Fruit fly (Drosophila melanogaster) ovary, adult (tissue): Measurements from ENCODE around the gene Reg-2.

Experiments used
- CG17801 ChIP-seq: fragments of 200-800 bp; optimal IDR thresholded peaks from 2 replicates; lab custom pipeline; 2019; ENCODE audit warnings: missing biosample characterization, mild to moderate bottlenecking, missing genetic modification characterization, moderate library complexity; ENCODE audit not compliant: partially characterized antibody

Reg-2 gene

DNA sequence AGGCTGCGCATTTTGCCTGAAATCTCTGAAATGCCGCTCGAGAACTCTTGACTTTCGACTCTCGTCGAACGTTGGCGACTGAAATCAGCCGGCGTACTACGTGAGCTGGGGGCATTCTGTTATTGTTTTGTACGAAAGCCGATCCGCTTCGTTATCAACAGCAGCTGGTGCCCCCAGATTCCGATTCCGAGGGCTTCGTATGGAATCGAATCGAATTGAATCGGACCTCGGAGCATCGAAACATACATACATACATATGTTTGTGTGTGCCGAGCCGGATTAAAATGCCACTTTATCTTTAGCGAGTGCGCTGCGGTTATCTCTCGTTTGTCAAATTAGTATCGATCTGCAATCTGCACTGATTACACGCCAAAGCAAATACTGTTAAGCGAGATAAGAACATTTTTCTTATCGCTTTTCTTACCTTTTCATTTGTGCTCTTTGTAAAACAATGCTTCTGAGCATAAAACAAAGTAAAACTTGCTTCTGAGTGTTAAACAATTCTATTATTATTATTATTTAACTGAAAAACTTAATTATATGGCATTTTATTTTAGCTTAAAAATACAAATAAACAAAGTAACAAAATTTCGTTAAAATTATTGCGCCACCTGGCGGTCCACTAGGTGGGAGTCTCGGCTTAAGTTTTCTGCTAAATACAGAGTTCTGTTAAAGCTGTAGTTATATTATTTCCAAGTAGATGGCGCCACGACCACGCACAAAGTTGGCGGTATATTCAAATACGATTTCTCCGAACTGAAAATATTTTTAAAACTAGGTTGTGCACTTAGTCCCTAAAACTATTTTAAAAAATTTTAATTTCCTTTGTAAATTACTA is at the start of gene Reg-2:
Reg-2 (minus strand) TSS at position 80 of the 838 bp plus-strand sequence.
- no peak for TF ChIP-seq CG17801 (GFP tag; lab: Kevin White, UChicago)

DNA sequence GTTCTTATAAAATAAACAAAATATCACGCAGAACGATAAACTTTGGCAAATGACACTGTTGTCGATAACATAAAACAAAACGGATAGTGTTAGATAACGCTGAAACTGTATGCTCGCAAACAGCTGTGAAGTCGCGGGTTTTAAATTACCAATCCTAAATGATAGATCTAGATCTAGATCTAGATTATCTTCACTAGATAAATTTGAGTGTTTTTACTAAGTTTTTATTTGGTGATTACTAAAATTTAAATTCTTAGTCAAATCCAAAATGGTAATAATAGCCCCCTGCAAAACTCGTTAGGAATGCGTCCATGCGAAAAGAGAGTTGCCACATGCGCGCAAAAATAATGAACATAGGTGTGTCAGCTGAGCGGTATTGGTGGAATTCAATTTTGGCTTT is 47.6 kb upstream of the Reg-2 start, which contains the start of the genes MED30 and Rev1:
MED30 (minus strand) TSS at position 71 of the 400 bp plus-strand sequence.
Rev1 (plus strand) TSS at position 345 of the 400 bp plus-strand sequence.
- TF ChIP-seq CG17801 (GFP tag; lab: Kevin White, UChicago) = peak; percentile 95

DNA sequence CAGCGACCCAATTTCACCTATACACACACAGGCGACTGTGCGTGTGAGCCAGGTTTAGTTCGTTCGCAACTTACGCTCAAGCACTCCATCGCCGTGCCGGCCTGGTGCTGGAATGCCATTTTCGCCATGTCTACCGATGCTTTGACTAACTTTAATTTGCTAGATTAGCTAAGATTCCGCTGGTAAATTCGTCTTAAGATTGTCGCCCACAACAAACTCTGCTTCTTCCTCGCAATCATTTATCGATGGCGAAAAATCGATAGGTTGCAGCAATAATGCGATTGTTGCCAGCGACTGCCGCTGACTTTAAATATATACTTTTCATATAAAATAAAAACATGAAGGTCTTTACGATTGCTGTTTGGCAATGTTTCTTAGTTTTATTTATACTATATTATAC is 46.3 kb upstream of the Reg-2 start, which contains the start of gene CG3402:
CG3402 (minus strand) TSS at position 245 of the 400 bp plus-strand sequence.
- TF ChIP-seq CG17801 (GFP tag; lab: Kevin White, UChicago) = no peak

DNA sequence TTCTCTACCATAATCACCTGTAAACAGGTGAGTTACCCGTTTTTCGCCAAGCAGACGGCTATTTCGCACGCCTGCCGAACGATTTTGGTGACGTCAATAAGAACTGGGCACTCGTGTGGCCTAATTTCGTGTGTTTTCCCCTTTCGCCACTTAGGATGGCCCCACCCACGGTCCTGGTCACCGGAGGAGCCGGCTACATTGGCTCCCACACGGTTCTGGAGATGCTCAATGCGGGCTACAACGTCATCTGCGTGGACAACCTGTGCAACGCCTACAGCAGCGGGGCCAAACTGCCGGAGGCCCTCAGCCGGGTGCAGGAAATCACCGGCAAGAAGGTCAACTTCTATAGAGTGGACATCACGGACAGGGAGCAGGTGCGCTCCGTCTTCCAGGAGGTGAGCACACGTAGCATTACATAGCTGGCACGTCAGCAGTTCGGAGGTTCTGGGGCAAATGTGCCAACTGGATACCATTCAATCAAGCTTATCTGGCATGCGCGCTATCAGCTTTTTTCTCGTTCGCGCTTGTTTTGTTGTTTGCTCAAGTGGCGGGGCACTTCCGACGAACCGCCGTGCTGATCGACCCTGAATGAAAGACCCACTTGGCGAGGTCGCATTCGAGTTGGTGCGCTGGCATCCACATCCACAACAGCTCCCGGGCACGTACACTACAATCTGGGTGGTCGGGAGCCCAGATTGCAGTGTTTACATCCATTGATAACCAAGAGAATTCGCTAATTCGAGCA is 42.8 kb upstream of the Reg-2 start:
- TF ChIP-seq CG17801 (GFP tag; lab: Kevin White, UChicago) = no peak

DNA sequence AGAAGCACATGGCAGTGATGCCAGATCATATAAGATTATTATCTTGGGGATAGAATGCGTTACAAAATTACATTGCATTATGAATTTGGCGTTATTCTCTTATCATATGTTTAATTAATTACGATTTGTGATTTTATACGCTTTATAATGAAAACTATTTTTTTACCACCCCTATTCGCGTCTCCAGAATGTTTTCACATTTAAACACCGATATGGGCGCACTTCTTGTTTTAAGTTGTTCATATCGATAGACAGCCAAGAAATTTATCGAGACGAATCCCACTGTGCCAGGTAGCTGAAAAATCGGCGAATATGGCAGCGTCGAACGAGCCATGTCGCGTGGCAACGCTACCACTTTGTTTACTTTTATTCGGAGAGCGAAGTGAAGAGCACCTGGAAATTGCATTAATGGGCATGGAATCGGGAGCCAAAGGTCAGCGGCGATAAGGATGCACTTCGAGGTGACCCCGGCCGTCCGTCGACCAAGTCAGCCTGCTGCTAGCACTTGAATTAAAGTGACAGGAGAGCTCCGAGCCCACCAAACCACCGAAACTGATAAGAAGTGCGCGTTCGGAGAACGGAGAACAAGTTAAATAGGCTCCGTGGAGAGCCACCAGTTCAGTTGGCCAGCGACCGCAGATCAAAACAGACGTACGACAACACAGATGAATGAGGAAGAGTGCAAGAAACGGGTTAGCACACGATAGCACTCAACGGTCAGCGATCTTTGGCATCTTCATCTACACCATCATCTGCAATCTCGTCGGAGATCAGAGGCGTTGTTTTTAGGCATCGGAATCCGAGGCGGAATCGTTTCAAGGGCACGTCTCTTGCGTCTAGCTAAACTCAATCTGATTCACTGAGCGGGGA is 42.0 kb upstream of the Reg-2 start, which contains the start of gene Gale:
Gale (plus strand) TSS at position 401 of the 870 bp plus-strand sequence.
- TF ChIP-seq CG17801 (GFP tag; lab: Kevin White, UChicago) = no peak

DNA sequence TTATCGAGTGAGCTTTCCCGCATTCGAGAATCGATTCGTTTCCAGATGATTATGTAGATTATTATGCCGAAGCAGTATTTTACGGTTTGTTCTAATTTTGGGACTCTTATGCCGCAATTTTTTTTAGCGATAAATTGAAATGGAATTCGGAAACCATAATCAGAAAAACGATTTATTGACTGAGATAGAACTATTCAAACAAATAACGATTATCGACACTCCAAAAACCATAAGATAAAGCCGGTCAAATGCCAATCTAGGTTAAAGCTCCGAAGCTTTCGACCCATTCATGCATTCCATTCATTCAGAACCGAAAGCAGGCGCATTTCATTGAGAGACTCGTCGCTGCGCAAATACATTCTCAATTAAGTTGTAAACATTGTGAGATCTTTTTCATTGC is 41.2 kb upstream of the Reg-2 start:
- no peak for TF ChIP-seq CG17801 (GFP tag; lab: Kevin White, UChicago)

DNA sequence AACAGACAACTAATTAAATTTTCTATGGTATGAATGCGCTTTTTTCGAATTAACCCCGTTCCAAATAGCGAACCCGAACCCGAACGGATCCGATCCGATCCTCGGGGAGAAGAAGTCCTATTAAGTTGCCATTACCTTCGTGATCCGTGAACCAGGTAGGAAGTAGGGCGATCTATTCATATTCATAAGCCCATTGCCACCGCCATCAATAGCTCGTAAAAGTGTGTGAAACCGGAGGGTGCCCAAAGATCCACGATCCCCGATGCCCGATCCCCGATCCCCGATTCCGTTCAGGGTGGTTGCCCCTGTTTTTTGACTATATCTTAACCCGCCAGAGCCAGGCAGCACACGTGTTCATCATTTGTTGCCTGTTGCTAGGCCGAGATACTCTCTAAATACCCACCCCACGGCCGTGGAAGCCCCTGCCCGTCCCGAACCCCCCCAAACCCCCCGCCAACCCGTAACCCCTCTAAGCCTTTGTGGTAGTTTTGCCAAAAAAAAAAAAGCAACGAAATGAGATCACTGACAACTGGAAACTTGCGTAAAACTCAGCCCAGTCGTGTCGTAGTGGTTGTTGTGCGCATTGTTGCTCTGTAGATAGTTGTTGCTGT is 39.2 kb upstream of the Reg-2 start:
- no peak for TF ChIP-seq CG17801 (GFP tag; lab: Kevin White, UChicago)

DNA sequence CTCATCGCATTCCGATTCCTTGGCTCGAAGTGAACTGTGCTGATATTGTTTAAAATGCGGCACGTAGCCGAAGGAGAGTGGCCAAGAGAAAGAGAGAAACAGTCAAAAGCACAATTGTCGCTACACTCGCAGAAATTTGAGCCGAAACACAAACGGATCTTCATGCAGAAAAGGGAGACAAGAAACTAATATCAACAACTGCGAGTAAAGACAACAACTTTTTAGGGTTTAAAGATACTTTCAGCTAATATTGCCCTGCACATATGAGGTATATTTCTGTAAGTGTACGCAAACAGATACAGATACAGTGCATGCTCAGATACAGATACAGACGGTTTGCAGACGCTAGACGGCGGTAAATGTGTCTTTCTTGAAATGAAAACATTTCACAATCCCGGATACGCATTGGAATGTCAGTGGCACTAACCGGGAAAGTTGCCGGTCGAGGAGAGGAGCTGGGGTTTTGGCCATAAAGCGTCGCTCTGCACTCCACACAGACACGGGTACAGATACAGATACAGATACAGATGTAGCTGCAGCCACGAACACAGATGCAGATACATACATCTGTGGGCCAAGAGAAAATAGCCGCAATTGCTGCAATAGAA is 37.8 kb upstream of the Reg-2 start:
- TF ChIP-seq CG17801 (GFP tag; lab: Kevin White, UChicago) = peak; percentile 9

DNA sequence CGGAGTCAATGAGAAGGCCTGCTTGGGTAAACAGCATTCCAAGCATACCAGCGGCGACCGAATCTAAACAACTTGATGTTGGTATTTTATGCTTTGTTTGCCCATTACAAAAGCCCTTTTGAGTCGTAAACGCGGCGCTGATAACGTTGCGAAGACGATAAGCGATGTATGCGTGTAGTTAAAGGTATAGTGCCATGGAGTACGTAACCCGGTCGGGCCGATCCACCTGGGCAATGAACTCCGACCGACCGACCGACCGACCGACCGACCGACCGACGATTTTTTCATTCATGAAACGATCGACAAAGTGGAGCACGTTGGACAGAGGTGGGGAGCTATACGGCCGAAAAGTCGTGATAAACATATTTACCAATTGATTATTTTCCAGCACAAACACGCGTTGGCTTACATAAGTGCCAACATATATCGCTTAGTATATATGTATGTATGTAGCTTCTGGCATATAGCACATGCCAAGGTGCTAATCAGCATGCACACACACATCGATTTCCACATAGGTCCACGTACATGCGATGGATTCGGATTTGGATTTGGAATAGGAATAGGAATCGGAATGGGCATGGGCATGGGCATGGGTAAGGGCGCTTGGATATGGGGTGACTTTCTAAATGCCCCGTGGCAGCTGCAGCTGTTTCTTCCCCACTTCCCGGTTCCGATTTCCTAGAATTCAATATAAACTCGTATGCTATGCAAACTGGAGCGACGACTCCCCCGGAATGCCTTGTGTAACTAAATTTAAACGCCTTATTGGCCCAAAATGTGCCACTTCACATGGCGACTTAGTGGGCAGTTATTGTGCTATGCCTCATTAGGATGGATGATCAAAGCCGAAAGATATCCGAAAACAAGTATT is 36.7 kb upstream of the Reg-2 start:
- no peak for TF ChIP-seq CG17801 (GFP tag; lab: Kevin White, UChicago)

DNA sequence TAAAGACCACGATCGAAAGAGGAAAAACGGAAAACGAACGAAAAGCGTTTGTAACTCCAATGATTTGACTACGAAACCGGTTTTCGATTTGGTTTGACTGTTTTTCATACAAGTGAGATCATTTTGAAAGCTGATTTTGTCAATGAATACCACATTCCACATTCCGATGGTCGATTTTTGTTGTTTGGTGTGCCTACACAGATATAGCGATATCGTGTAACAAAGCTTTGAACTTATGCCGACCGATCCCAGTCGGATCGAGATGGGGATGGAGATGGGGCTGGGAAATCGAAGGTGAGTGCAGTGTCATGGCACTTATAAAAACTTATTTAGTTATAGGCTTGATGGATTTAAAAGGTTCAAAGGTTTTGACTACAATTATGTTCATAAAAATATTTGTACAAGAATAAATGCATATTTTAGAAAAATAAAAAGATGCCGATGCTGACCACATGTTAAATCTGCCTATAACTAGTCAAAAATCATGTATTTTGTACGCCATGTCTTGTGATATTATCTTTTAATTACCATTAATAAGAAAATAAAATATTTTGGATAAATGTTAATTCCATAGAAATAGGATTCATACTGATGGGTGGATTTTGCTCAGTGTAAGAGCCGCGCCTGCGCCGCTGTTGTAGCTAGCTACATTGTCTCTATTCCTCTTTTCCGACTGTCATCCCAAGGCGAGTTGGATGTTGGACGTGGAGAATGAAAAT is 35.9 kb upstream of the Reg-2 start:
- TF ChIP-seq CG17801 (GFP tag; lab: Kevin White, UChicago) = no peak

DNA sequence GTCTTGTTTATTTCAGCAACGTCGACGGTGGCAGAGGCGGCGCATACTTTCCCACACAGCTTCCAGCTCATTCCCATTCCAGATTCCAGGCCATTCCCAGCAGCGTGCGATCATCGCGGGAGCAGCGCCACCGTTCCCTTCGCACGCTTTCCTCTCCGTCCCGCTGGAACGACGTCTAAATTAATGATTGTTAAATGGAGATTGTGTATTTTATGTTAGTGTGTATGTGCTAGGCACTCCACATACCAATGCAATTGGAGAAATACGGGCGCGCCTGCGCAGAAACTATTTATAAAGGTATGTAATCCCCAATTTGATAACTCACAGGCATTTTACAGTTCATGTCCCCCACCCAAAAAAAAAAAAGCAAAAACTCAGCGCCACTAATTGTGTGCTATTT is 35.1 kb upstream of the Reg-2 start:
- TF ChIP-seq CG17801 (GFP tag; lab: Kevin White, UChicago) = no peak

DNA sequence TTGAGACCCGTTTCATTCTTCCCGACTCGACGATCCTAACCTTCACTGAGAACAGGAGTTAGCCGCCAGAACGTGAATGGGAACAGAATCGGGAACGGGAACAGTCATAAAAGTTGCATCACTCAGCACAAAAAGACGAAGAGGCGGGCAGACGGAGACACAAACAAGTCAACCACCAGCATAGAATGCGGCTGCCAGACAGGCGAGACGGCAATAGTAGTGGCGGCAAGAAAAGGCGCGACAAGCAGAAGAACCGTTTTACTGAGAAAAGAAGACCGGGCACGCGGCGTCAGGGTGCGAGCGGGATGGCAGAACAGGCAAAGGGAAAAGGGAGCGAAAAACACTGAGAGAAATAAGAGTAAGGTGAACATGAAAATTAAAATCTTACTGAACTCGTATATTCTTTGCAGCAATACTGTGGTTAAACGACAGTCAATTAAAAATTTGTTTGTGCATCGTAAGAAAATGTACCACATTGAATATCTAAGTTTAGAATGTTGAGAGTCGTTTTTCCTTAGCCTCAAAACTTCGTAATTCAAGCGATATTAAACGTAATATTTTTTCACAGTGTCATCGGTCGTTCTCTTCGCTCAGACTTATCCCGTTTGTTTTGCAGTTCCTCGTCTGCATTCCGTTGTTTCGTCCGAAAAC is 34.1 kb upstream of the Reg-2 start:
- TF ChIP-seq CG17801 (GFP tag; lab: Kevin White, UChicago) = peak; percentile 88
